Fruit fly (Drosophila melanogaster) whole organism, embryonic: ENCODE measurements around the gene CG14715.

Source experiments
- Ada2b ChIP-seq: fragments of 200-800 bp; sonication (Bioruptor generic); IDR thresholded peaks from 2 replicates; pipeline ENCODE4 v1.3.6; 2022; ENCODE audit warnings: missing biosample characterization, missing genetic modification characterization
- Atf6 ChIP-seq: fragments of 200-800 bp; sonication (Bioruptor generic); IDR thresholded peaks from 2 replicates; pipeline ENCODE4 v1.3.6; 2022; ENCODE audit warnings: missing biosample characterization, missing genetic modification characterization
- Bgb ChIP-seq: fragments of 200-800 bp; sonication (Bioruptor generic); IDR thresholded peaks from 2 replicates; pipeline ENCODE4 v1.3.6; 2022; ENCODE audit warnings: missing biosample characterization, missing genetic modification characterization; ENCODE audit not compliant: partially characterized antibody
- CG10274 ChIP-seq: fragments of 200-800 bp; sonication (Bioruptor generic); optimal IDR thresholded peaks from 3 replicates; lab custom pipeline; 2017; ENCODE audit warnings: missing biosample characterization, mild to moderate bottlenecking, missing genetic modification characterization
- CG10979 ChIP-seq: fragments of 200-800 bp; sonication (Bioruptor generic); optimal IDR thresholded peaks from 2 replicates; lab custom pipeline; 2018; ENCODE audit warnings: missing biosample characterization, mild to moderate bottlenecking, missing genetic modification characterization, moderate library complexity
- CG11398 ChIP-seq: fragments of 200-800 bp; sonication (Bioruptor generic); optimal IDR thresholded peaks from 2 replicates; lab custom pipeline; 2016; ENCODE audit warnings: missing biosample characterization, missing genetic modification characterization
- CG11696 ChIP-seq: fragments of 200-800 bp; sonication (Bioruptor generic); IDR thresholded peaks from 2 replicates; pipeline ENCODE4 v1.3.6; 2022; ENCODE audit warnings: missing biosample characterization, missing genetic modification characterization
- CG12236 ChIP-seq: fragments of 200-800 bp; sonication (Bioruptor generic); optimal IDR thresholded peaks from 2 replicates; lab custom pipeline; 2016; ENCODE audit warnings: missing biosample characterization, missing genetic modification characterization
- CG12744 ChIP-seq: fragments of 200-800 bp; sonication (Bioruptor generic); optimal IDR thresholded peaks from 2 replicates; lab custom pipeline; 2016; ENCODE audit warnings: missing biosample characterization, missing genetic modification characterization
- CG13296 ChIP-seq: fragments of 200-800 bp; sonication (Bioruptor generic); optimal IDR thresholded peaks from 3 replicates; lab custom pipeline; 2018; ENCODE audit warnings: missing biosample characterization, mild to moderate bottlenecking, missing genetic modification characterization
- CG14667 ChIP-seq: fragments of 200-800 bp; sonication (Bioruptor generic); IDR thresholded peaks from 2 replicates; pipeline ENCODE4 v1.3.6; 2022; ENCODE audit warnings: missing biosample characterization, missing genetic modification characterization
- CG14860 ChIP-seq: fragments of 200-800 bp; sonication (Bioruptor generic); IDR thresholded peaks from 3 replicates; pipeline ENCODE4 v1.3.6; 2022; ENCODE audit warnings: missing biosample characterization, missing genetic modification characterization; ENCODE audit not compliant: partially characterized antibody
- CG15269 ChIP-seq: fragments of 200-800 bp; sonication (Bioruptor generic); optimal IDR thresholded peaks from 2 replicates; lab custom pipeline; 2018; ENCODE audit warnings: missing biosample characterization, mild to moderate bottlenecking, missing genetic modification characterization, moderate library complexity
- CG1602 ChIP-seq: fragments of 200-800 bp; sonication (Bioruptor generic); optimal IDR thresholded peaks from 3 replicates; lab custom pipeline; 2016; ENCODE audit warnings: missing biosample characterization, missing genetic modification characterization
- CG17385 ChIP-seq: fragments of 200-800 bp; sonication (Bioruptor generic); optimal IDR thresholded peaks from 3 replicates; lab custom pipeline; 2018; ENCODE audit warnings: missing biosample characterization, mild to moderate bottlenecking, missing genetic modification characterization
- CG32532 ChIP-seq: fragments of 200-800 bp; sonication (Bioruptor generic); IDR thresholded peaks from 2 replicates; pipeline ENCODE4 v1.3.6; 2022; ENCODE audit warnings: missing biosample characterization, missing genetic modification characterization
- CG34224 ChIP-seq: fragments of 200-800 bp; sonication (Bioruptor generic); IDR thresholded peaks from 3 replicates; pipeline ENCODE4 v1.3.6; 2022; ENCODE audit warnings: missing biosample characterization, missing genetic modification characterization; ENCODE audit not compliant: partially characterized antibody
- CG6813 ChIP-seq: fragments of 200-800 bp; sonication (Bioruptor generic); optimal IDR thresholded peaks from 2 replicates; lab custom pipeline; 2017; ENCODE audit warnings: missing biosample characterization, missing genetic modification characterization, mild to moderate bottlenecking, moderate library complexity, missing genetic modification reagents
- CG7745 ChIP-seq: fragments of 200-800 bp; sonication (Bioruptor generic); optimal IDR thresholded peaks from 2 replicates; lab custom pipeline; 2018; ENCODE audit warnings: missing biosample characterization, mild to moderate bottlenecking, missing genetic modification characterization, moderate library complexity
- CG7786 ChIP-seq: fragments of 200-800 bp; sonication (Bioruptor generic); optimal IDR thresholded peaks from 2 replicates; lab custom pipeline; 2016; ENCODE audit warnings: missing biosample characterization, missing genetic modification characterization
- CG8924 ChIP-seq: fragments of 200-800 bp; optimal IDR thresholded peaks from 3 replicates; lab custom pipeline; 2019; ENCODE audit warnings: missing biosample characterization, mild to moderate bottlenecking, missing genetic modification characterization, moderate library complexity
- Dbx ChIP-seq: fragments of 200-800 bp; sonication (Bioruptor generic); IDR thresholded peaks from 3 replicates; pipeline ENCODE4 v1.3.6; 2022; ENCODE audit warnings: missing biosample characterization, missing genetic modification characterization
- Dip3 ChIP-seq: fragments of 200-800 bp; sonication (Bioruptor generic); optimal IDR thresholded peaks from 3 replicates; lab custom pipeline; 2016; ENCODE audit warnings: missing biosample characterization, missing genetic modification characterization
- ERR ChIP-seq: fragments of 200-800 bp; sonication (Bioruptor generic); optimal IDR thresholded peaks from 2 replicates; lab custom pipeline; 2016; ENCODE audit warnings: missing biosample characterization, missing genetic modification characterization
- Gug ChIP-seq: fragments of 200-800 bp; sonication (Bioruptor generic); IDR thresholded peaks from 4 replicates; pipeline ENCODE4 v1.3.6; 2022; ENCODE audit warnings: missing biosample characterization, missing genetic modification characterization
- HLH4C ChIP-seq: fragments of 200-800 bp; sonication (Bioruptor generic); IDR thresholded peaks from 3 replicates; pipeline ENCODE4 v1.3.6; 2022; ENCODE audit warnings: missing biosample characterization, missing genetic modification characterization; ENCODE audit not compliant: partially characterized antibody
- HmgD ChIP-seq: fragments of 200-800 bp; sonication (Bioruptor generic); optimal IDR thresholded peaks from 3 replicates; lab custom pipeline; 2016; ENCODE audit warnings: missing biosample characterization, missing genetic modification characterization
- Hr3 ChIP-seq: fragments of 200-800 bp; sonication (Bioruptor generic); optimal IDR thresholded peaks from 3 replicates; lab custom pipeline; 2016; ENCODE audit warnings: missing biosample characterization, missing genetic modification characterization
- Jarid2 ChIP-seq: fragments of 200-800 bp; sonication (Bioruptor generic); optimal IDR thresholded peaks from 3 replicates; lab custom pipeline; 2017; ENCODE audit warnings: mild to moderate bottlenecking, missing biosample characterization, missing genetic modification reagents, missing genetic modification characterization
- MESR4 ChIP-seq: fragments of 200-800 bp; sonication (Bioruptor generic); optimal IDR thresholded peaks from 2 replicates; lab custom pipeline; 2018; ENCODE audit warnings: missing biosample characterization, mild to moderate bottlenecking, missing genetic modification characterization, moderate library complexity
- Neu2 ChIP-seq: fragments of 200-800 bp; sonication (Bioruptor generic); optimal IDR thresholded peaks from 3 replicates; lab custom pipeline; 2016; ENCODE audit warnings: missing biosample characterization, missing genetic modification characterization, borderline replicate concordance
- Ravus ChIP-seq: fragments of 200-800 bp; sonication (Bioruptor generic); IDR thresholded peaks from 2 replicates; pipeline ENCODE4 v1.3.6; 2022; ENCODE audit warnings: missing biosample characterization, missing genetic modification characterization
- az2 ChIP-seq: fragments of 200-800 bp; sonication (Bioruptor generic); optimal IDR thresholded peaks from 3 replicates; lab custom pipeline; 2016; ENCODE audit warnings: missing biosample characterization, missing genetic modification characterization
- br ChIP-seq: fragments of >200 bp; optimal IDR thresholded peaks from 2 replicates; lab custom pipeline; 2017
- cas ChIP-seq: fragments of 200-800 bp; sonication (Bioruptor generic); IDR thresholded peaks from 2 replicates; pipeline ENCODE4 v1.3.6; 2022; ENCODE audit warnings: missing biosample characterization, missing genetic modification characterization
- dpn ChIP-seq, 2 experiments: fragments of 200-800 bp; sonication (Bioruptor generic); optimal IDR thresholded peaks; 3 replicates each; lab custom pipeline; 2016; ENCODE audit warnings: missing biosample characterization in 2 of 2, missing genetic modification characterization in 2 of 2
- fd64A ChIP-seq: fragments of 200-800 bp; sonication (Bioruptor generic); optimal IDR thresholded peaks from 3 replicates; lab custom pipeline; 2018; ENCODE audit warnings: missing biosample characterization, mild to moderate bottlenecking, missing genetic modification characterization
- gfzf ChIP-seq: fragments of 200-800 bp; sonication (Bioruptor generic); optimal IDR thresholded peaks from 2 replicates; lab custom pipeline; 2016; ENCODE audit warnings: missing biosample characterization, mild to moderate bottlenecking, missing genetic modification characterization, moderate library complexity
- gro ChIP-seq: fragments of 200-800 bp; sonication (Bioruptor generic); optimal IDR thresholded peaks from 2 replicates; lab custom pipeline; 2016; ENCODE audit warnings: missing biosample characterization, missing genetic modification characterization
- h ChIP-seq: fragments of >200 bp; optimal IDR thresholded peaks from 2 replicates; lab custom pipeline; 2017
- inv ChIP-seq: fragments of 200-800 bp; sonication (Bioruptor generic); IDR thresholded peaks from 2 replicates; pipeline ENCODE4 v1.3.6; 2022; ENCODE audit warnings: missing biosample characterization, missing genetic modification characterization; ENCODE audit not compliant: partially characterized antibody
- kay ChIP-seq: fragments of 200-800 bp; sonication (Bioruptor generic); optimal IDR thresholded peaks from 2 replicates; lab custom pipeline; 2016; ENCODE audit warnings: missing biosample characterization, missing genetic modification characterization
- lola ChIP-seq, 3 experiments: fragments of >200 bp in 2 of 3; fragments of 200-800 bp in 1 of 3; sonication (Bioruptor generic) in 1 of 3; optimal IDR thresholded peaks; 2 replicates each; lab custom pipeline; 2017 to 2019; ENCODE audit warnings: missing biosample characterization in 3 of 3, missing genetic modification characterization in 3 of 3, mild to moderate bottlenecking in 1 of 3, moderate library complexity in 1 of 3
- mirr ChIP-seq: fragments of 200-800 bp; sonication (Bioruptor generic); optimal IDR thresholded peaks from 3 replicates; lab custom pipeline; 2018; ENCODE audit warnings: missing biosample characterization, mild to moderate bottlenecking, missing genetic modification characterization
- pan ChIP-seq, 4 experiments: fragments of >200 bp in 3 of 4; fragments of 200-800 bp in 1 of 4; sonication (Bioruptor generic) in 1 of 4; optimal IDR thresholded peaks in 3 of 4; IDR thresholded peaks in 1 of 4; 2 replicates each; pipeline versions ENCODE4 v1.3.6 to Lab custom; 2017 to 2022; ENCODE audit warnings: missing biosample characterization in 2 of 4, missing genetic modification characterization in 2 of 4, mixed read lengths in 1 of 4
- pho ChIP-seq: fragments of 200-800 bp; sonication (Bioruptor generic); optimal IDR thresholded peaks from 2 replicates; lab custom pipeline; 2016; ENCODE audit warnings: missing biosample characterization, missing genetic modification characterization
- sob ChIP-seq: fragments of 200-800 bp; sonication (Bioruptor generic); IDR thresholded peaks from 2 replicates; pipeline ENCODE4 v1.3.6; 2022; ENCODE audit warnings: missing biosample characterization, missing genetic modification characterization
- usp ChIP-seq: fragments of >200 bp; optimal IDR thresholded peaks from 2 replicates; lab custom pipeline; 2017; ENCODE audit warnings: missing biosample characterization, missing genetic modification characterization
- vvl ChIP-seq: fragments of 200-800 bp; sonication (Bioruptor generic); IDR thresholded peaks from 2 replicates; pipeline ENCODE4 v1.3.6; 2022; ENCODE audit warnings: missing biosample characterization, missing genetic modification characterization

Gene CG14715

DNA sequence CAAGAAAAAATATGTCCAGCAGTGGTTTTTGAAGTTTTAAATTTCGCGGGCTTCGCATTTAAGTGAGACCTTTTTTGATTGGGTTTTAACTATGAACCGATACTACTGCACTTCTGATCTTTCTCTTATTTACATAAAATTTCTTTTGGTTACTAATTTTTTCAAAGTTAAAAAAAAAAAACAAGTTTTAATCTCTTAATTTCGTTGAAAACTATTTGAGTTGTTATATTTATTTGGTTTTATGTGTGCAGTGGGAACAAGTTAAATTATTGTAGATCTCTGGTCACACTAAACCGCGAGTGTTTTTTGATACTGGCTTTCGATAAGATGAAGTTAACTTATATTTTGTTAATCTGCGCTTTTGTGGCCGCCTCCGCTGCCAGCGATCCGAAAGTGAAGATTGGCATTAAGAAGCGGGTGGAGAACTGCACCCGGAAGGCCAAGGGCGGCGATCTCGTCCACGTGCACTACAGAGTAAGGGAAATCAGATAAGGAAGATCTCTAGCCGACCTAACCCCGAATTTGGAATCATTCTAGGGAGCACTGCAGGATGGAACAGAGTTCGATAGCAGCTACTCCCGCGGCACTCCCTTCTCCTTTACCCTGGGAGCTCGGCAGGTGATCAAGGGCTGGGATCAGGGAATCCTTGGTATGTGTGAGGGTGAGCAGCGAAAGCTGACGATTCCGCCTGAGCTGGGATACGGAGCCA is at the start of gene CG14715 (continued):
- TF ChIP-seq HmgD (GFP tag; lab: Kevin White, UChicago) (peak; percentile 32), gfzf (GFP tag; lab: Kevin White, UChicago) (peak; percentile 85), mirr (GFP tag; lab: Kevin White, UChicago) (no peak), MESR4 (GFP tag; lab: Kevin White, UChicago) (peak; percentile 49), CG32532 (GFP tag; lab: Robert Waterston, UW) (peak; percentile 59), cas (GFP tag; lab: Robert Waterston, UW) (no peak), CG17385 (GFP tag; lab: Kevin White, UChicago) (peak; percentile 16), CG14860 (GFP tag; lab: Robert Waterston, UW) (no peak), gro (GFP tag; lab: Kevin White, UChicago) (peak; percentile 28), ERR (GFP tag; lab: Kevin White, UChicago) (no peak), CG10979 (tag; lab: Kevin White, UChicago) (peak; percentile 16), kay (GFP tag; lab: Kevin White, UChicago) (peak; percentile 11), Dbx (GFP tag; lab: Robert Waterston, UW) (no peak), CG12236 (GFP tag; lab: Kevin White, UChicago) (peak; percentile 9), Atf6 (GFP tag; lab: Robert Waterston, UW) (peak; percentile 34; the same call in 1 of the 2 replicates), CG15269 (peak; percentile 36), CG13296 (GFP tag; lab: Kevin White, UChicago) (no peak), usp (no peak), Ravus (no peak), vvl (GFP tag; lab: Robert Waterston, UW) (peak; percentile 70), CG10274 (GFP tag; lab: Kevin White, UChicago) (no peak), h (lab: Kevin White, UChicago) (no peak), Dip3 (GFP tag; lab: Kevin White, UChicago) (peak; percentile 40), az2 (GFP tag; lab: Kevin White, UChicago) (peak; percentile 50), Hr3 (GFP tag; lab: Kevin White, UChicago) (peak; percentile 42), pan (optimal IDR thresholded peaks at IDR 0.05; lab: Kevin White, UChicago) (no peak), pan (GFP tag; optimal IDR thresholded peaks at IDR 0.05 in 1 of 2, IDR thresholded peaks at IDR 0.05 in 1 of 2) (peak in 1 of 2 experiments; percentile 58), CG7745 (tag; lab: Kevin White, UChicago) (no peak), CG7786 (GFP tag; lab: Kevin White, UChicago) (peak; percentile 1), br (lab: Kevin White, UChicago) (no peak), CG1602 (GFP tag; lab: Kevin White, UChicago) (peak; percentile 33), pho (GFP tag; lab: Kevin White, UChicago) (peak; percentile 51), Bgb (GFP tag; lab: Robert Waterston, UW) (0 out of 2 replicates have a peak, but pooled peaks have one; percentile 28), CG8924 (peak; percentile 17), fd64A (GFP tag; lab: Kevin White, UChicago) (no peak), Jarid2 (GFP tag; lab: Kevin White, UChicago) (no peak), CG12744 (peak; percentile 13), CG6813 (GFP tag; lab: Kevin White, UChicago) (no peak), CG11696 (GFP tag; lab: Robert Waterston, UW) (no peak), dpn (GFP tag; optimal IDR thresholded peaks at IDR 0.05; lab: Kevin White, UChicago) (peak; percentile 42 to 52), sob (GFP tag; lab: Robert Waterston, UW) (peak; percentile 54; the same call in 1 of the 2 replicates), Ada2b (GFP tag; lab: Robert Waterston, UW) (no peak), CG14667 (GFP tag; lab: Robert Waterston, UW) (0 out of 2 replicates have a peak, but pooled peaks have one; percentile 7), Neu2 (GFP tag; lab: Kevin White, UChicago) (no peak), lola (GFP tag; optimal IDR thresholded peaks at IDR 0.05; lab: Kevin White, UChicago) (peak in 1 of 3 experiments; percentile 51), CG11398 (GFP tag; lab: Kevin White, UChicago) (no peak), Gug (GFP tag; lab: Robert Waterston, UW) (peak; percentile 53; the same call in 1 of the 4 replicates), inv (GFP tag; lab: Robert Waterston, UW) (peak; percentile 46), HLH4C (GFP tag; lab: Robert Waterston, UW) (no peak), CG34224 (GFP tag; lab: Robert Waterston, UW) (no peak)
